Fruit fly (Drosophila melanogaster) whole organism, wandering third instar larva: Measurements from ENCODE around the gene CG31792.

Experiments
- Abd-B ChIP-seq: fragments of >200 bp; optimal IDR thresholded peaks from 2 replicates; lab custom pipeline; 2017; ENCODE audit warnings: missing biosample characterization, missing genetic modification characterization
- CG32264 ChIP-seq: fragments of 200-800 bp; sonication (Bioruptor generic); optimal IDR thresholded peaks from 2 replicates; lab custom pipeline; 2016; ENCODE audit warnings: missing biosample characterization, missing genetic modification characterization
- CG9705 ChIP-seq: fragments of 200-800 bp; sonication (Bioruptor generic); optimal IDR thresholded peaks from 2 replicates; lab custom pipeline; 2018; ENCODE audit warnings: missing biosample characterization, mild to moderate bottlenecking, missing genetic modification characterization
- CrebA ChIP-seq: fragments of 200-800 bp; sonication (Bioruptor generic); optimal IDR thresholded peaks from 2 replicates; lab custom pipeline; 2016; ENCODE audit warnings: missing biosample characterization, mild to moderate bottlenecking, missing genetic modification characterization, borderline replicate concordance
- Dfd ChIP-seq: fragments of >200 bp; optimal IDR thresholded peaks from 2 replicates; lab custom pipeline; 2017; ENCODE audit warnings: missing biosample characterization, missing genetic modification characterization
- GATAd ChIP-seq: sonication (Bioruptor generic); optimal IDR thresholded peaks from 2 replicates; lab custom pipeline; 2016; ENCODE audit warnings: missing biosample characterization, missing genetic modification characterization
- HLH106 ChIP-seq: fragments of 200-800 bp; optimal IDR thresholded peaks from 3 replicates; lab custom pipeline; 2019; ENCODE audit warnings: missing biosample characterization, mild to moderate bottlenecking, missing genetic modification characterization, moderate library complexity
- Hr78 ChIP-seq: fragments of >200 bp; optimal IDR thresholded peaks from 2 replicates; lab custom pipeline; 2017; ENCODE audit warnings: missing biosample characterization, missing genetic modification characterization
- Hr83 ChIP-seq: fragments of 200-300 bp; sonication (Bioruptor generic); optimal IDR thresholded peaks from 2 replicates; lab custom pipeline; 2016; ENCODE audit warnings: missing biosample characterization, mild to moderate bottlenecking, missing genetic modification characterization, moderate library complexity; ENCODE audit not compliant: poor library complexity, severe bottlenecking
- Jra ChIP-seq: sonication (Bioruptor generic); optimal IDR thresholded peaks from 2 replicates; lab custom pipeline; 2016; ENCODE audit warnings: missing biosample characterization, missing genetic modification characterization
- Myc ChIP-seq: fragments of >200 bp; optimal IDR thresholded peaks from 2 replicates; lab custom pipeline; 2017
- N ChIP-seq: fragments of >200 bp; optimal IDR thresholded peaks from 2 replicates; lab custom pipeline; 2018; ENCODE audit warnings: missing biosample characterization, missing external identifiers, missing genetic modification characterization
- OdsH ChIP-seq: fragments of 200-800 bp; sonication (Bioruptor generic); optimal IDR thresholded peaks from 2 replicates; lab custom pipeline; 2016; ENCODE audit warnings: missing biosample characterization, mild to moderate bottlenecking, missing genetic modification characterization
- Sp1 ChIP-seq: fragments of 200-800 bp; sonication (Bioruptor generic); optimal IDR thresholded peaks from 3 replicates; lab custom pipeline; 2019; ENCODE audit warnings: missing biosample characterization, mild to moderate bottlenecking, missing genetic modification characterization, moderate library complexity
- Vsx2 ChIP-seq: fragments of 200-300, 225-300 bp; sonication (Bioruptor generic); optimal IDR thresholded peaks from 2 replicates; lab custom pipeline; 2018; ENCODE audit warnings: missing biosample characterization, missing genetic modification characterization; ENCODE audit not compliant: partially characterized antibody
- dl ChIP-seq, 2 experiments: fragments of 175-275, 200-275 bp in 1 of 2; fragments of 200-275 bp in 1 of 2; sonication (Bioruptor generic); optimal IDR thresholded peaks; lab custom pipeline; 2018; ENCODE audit warnings: mild to moderate bottlenecking in 2 of 2, missing biosample characterization in 2 of 2, missing genetic modification characterization in 2 of 2, moderate library complexity in 2 of 2; ENCODE audit not compliant: partially characterized antibody in 2 of 2, insufficient read depth in 1 of 2
- dmrt93B ChIP-seq: fragments of 200-800 bp; sonication (Bioruptor generic); optimal IDR thresholded peaks from 2 replicates; lab custom pipeline; 2018; ENCODE audit warnings: missing biosample characterization, mild to moderate bottlenecking, missing genetic modification characterization
- dsf ChIP-seq: sonication (Bioruptor generic); optimal IDR thresholded peaks from 2 replicates; lab custom pipeline; 2016; ENCODE audit warnings: missing biosample characterization, missing genetic modification characterization, borderline replicate concordance
- ey ChIP-seq: fragments of 200-800 bp; sonication (Bioruptor generic); optimal IDR thresholded peaks from 2 replicates; lab custom pipeline; 2016; ENCODE audit warnings: missing biosample characterization, missing genetic modification characterization
- foxo ChIP-seq, 2 experiments: fragments of 200-800 bp; sonication (Bioruptor generic); optimal IDR thresholded peaks; 2 replicates in 1 of 2; 3 replicates in 1 of 2; lab custom pipeline; 2016 to 2017; ENCODE audit warnings: missing biosample characterization in 2 of 2, missing genetic modification characterization in 2 of 2
- fru ChIP-seq: fragments of 200-800 bp; sonication (Bioruptor generic); optimal IDR thresholded peaks from 3 replicates; lab custom pipeline; 2016; ENCODE audit warnings: missing biosample characterization, mild to moderate bottlenecking, missing genetic modification characterization
- h ChIP-seq: fragments of 200-800 bp; sonication (Bioruptor generic); optimal IDR thresholded peaks from 3 replicates; lab custom pipeline; 2016; ENCODE audit warnings: missing biosample characterization, mild to moderate bottlenecking, missing genetic modification characterization
- pan ChIP-seq: fragments of >200 bp; optimal IDR thresholded peaks from 2 replicates; lab custom pipeline; 2017
- psq ChIP-seq: fragments of 200-800 bp; sonication (Bioruptor generic); optimal IDR thresholded peaks from 3 replicates; lab custom pipeline; 2017; ENCODE audit warnings: missing biosample characterization, mild to moderate bottlenecking, missing genetic modification characterization, moderate library complexity
- rgr ChIP-seq: fragments of 200-800 bp; sonication (Bioruptor generic); optimal IDR thresholded peaks from 3 replicates; lab custom pipeline; 2016; ENCODE audit warnings: missing biosample characterization, mild to moderate bottlenecking, missing genetic modification characterization
- sage ChIP-seq: fragments of 200-800 bp; sonication (Bioruptor generic); optimal IDR thresholded peaks from 2 replicates; lab custom pipeline; 2016; ENCODE audit warnings: missing biosample characterization, mild to moderate bottlenecking, missing genetic modification characterization
- sv ChIP-seq: fragments of 200-800 bp; sonication (Bioruptor generic); optimal IDR thresholded peaks from 3 replicates; lab custom pipeline; 2016; ENCODE audit warnings: missing biosample characterization, missing genetic modification characterization
- tai ChIP-seq: sonication (Bioruptor generic); optimal IDR thresholded peaks from 2 replicates; lab custom pipeline; 2016; ENCODE audit warnings: missing biosample characterization, missing genetic modification characterization
- usp ChIP-seq: fragments of >200 bp; optimal IDR thresholded peaks from 2 replicates; lab custom pipeline; 2017; ENCODE audit warnings: missing biosample characterization, missing genetic modification characterization
- woc ChIP-seq: sonication (Bioruptor generic); optimal IDR thresholded peaks from 2 replicates; lab custom pipeline; 2016; ENCODE audit warnings: missing biosample characterization, mild to moderate bottlenecking, missing genetic modification characterization

The CG31792 gene

dm6 chr2L:18990133-18990532, 7.1 kb upstream of the CG31792 start, which contains the start of gene CG15170:
CG15170 (minus strand) TSS chr2L:18990233.
- TF ChIP-seq usp (GFP tag; lab: Kevin White, UChicago) (no peak), woc (GFP tag; lab: Kevin White, UChicago) (no peak), psq (GFP tag; lab: Kevin White, UChicago) (no peak), Hr78 (GFP tag; lab: Kevin White, UChicago) (no peak), Abd-B (GFP tag; lab: Kevin White, UChicago) (no peak), sv (GFP tag; lab: Kevin White, UChicago) (no peak), dl (GFP tag; optimal IDR thresholded peaks at IDR 0.05; lab: Kevin White, UChicago; ENCODE audit: insufficient read depth in 1 of 2, partially characterized antibody in 2 of 2) (no peak), CG9705 (GFP tag; lab: Kevin White, UChicago) (no peak)

dm6 chr2L:18990720-18991119, 6.5 kb upstream of the CG31792 start, which contains the start of gene CG15169:
CG15169 (plus strand) TSS chr2L:18991020.
- TF ChIP-seq woc (GFP tag; lab: Kevin White, UChicago) (no peak), tai (GFP tag; lab: Kevin White, UChicago) (no peak), Hr83 (GFP tag; lab: Kevin White, UChicago) (no peak), Dfd (GFP tag; lab: Kevin White, UChicago) (no peak), fru (GFP tag; lab: Kevin White, UChicago) (no peak), OdsH (GFP tag; lab: Kevin White, UChicago) (no peak), usp (GFP tag; lab: Kevin White, UChicago) (no peak), Myc (lab: Kevin White, UChicago) (no peak), psq (GFP tag; lab: Kevin White, UChicago) (no peak), Jra (GFP tag; lab: Kevin White, UChicago) (no peak), N (no peak), Sp1 (GFP tag; lab: Kevin White, UChicago) (no peak), GATAd (GFP tag; lab: Kevin White, UChicago) (no peak), ey (GFP tag; lab: Kevin White, UChicago) (no peak), h (GFP tag; lab: Kevin White, UChicago) (no peak), Vsx2 (GFP tag; lab: Kevin White, UChicago) (no peak), rgr (GFP tag; lab: Kevin White, UChicago) (no peak), pan (lab: Kevin White, UChicago) (no peak), HLH106 (tag; lab: Kevin White, UChicago) (no peak)

DNA sequence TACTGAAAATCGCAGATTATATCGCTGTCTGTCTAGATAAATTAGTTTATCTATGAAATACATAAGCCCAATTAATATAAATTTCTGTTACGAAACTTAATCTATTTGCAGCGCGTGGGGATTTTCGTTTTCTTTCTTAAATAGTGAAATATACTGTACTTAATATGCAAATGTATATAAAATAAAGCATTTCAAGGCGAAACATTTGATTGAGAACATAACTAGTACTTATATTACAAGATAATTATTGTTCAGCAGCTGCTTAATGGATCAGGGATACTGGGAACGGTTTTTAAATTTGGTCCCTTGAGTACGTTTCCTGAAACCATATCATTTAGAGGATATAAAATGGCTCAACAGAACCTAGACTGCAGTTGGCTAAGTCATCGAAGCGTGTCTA, 5.1 kb upstream of the CG31792 start, which contains the start of gene CG46465:
TSS of gene CG46465 (plus strand) at position 301 of the 400 bp plus-strand sequence.
- no peak for TF ChIP-seq CG32264 (GFP tag; lab: Kevin White, UChicago)
- TF ChIP-seq CrebA (GFP tag; lab: Kevin White, UChicago), result no peak
- no peak for TF ChIP-seq woc (GFP tag; lab: Kevin White, UChicago)
- no peak for TF ChIP-seq Hr83 (GFP tag; lab: Kevin White, UChicago)
- TF ChIP-seq foxo (GFP tag; optimal IDR thresholded peaks at IDR 0.05; lab: Kevin White, UChicago), result no peak
- TF ChIP-seq OdsH (GFP tag; lab: Kevin White, UChicago), result no peak
- TF ChIP-seq Vsx2 (GFP tag; lab: Kevin White, UChicago), result no peak
- TF ChIP-seq rgr (GFP tag; lab: Kevin White, UChicago), result no peak
- no peak for TF ChIP-seq sage (GFP tag; lab: Kevin White, UChicago)
- TF ChIP-seq N, result no peak

dm6 chr2L:18995660-18996417, 1.4 kb upstream of the CG31792 start, which contains the start of gene CG10650:
CG10650 (minus strand) TSS chr2L:18995934.
- no peak for TF ChIP-seq dl (GFP tag; optimal IDR thresholded peaks at IDR 0.05; lab: Kevin White, UChicago; ENCODE audit: insufficient read depth in 1 of 2, partially characterized antibody in 2 of 2)
- TF ChIP-seq h (GFP tag; lab: Kevin White, UChicago), result peak; percentile 20

- TF ChIP-seq dmrt93B (GFP tag; lab: Kevin White, UChicago), result no peak
- TF ChIP-seq h (GFP tag; lab: Kevin White, UChicago), result no peak
- no peak for TF ChIP-seq tai (GFP tag; lab: Kevin White, UChicago)
- TF ChIP-seq CG32264 (GFP tag; lab: Kevin White, UChicago), result no peak
- TF ChIP-seq dl (GFP tag; optimal IDR thresholded peaks at IDR 0.05; lab: Kevin White, UChicago; ENCODE audit: insufficient read depth in 1 of 2, partially characterized antibody in 2 of 2), result no peak
- TF ChIP-seq sage (GFP tag; lab: Kevin White, UChicago), result no peak
- no peak for TF ChIP-seq dsf (GFP tag; lab: Kevin White, UChicago)
- no peak for TF ChIP-seq N
- TF ChIP-seq, all 38 proteins: peak for 0
Observed at dm6 chr2L:19002468-19002867, 5.2 kb downstream of the CG31792 start.
